Worm (Caenorhabditis elegans): ENCODE data around the gene EGAP1.1.

ce11 chrIII:5949817-5950216 is 12.8 kb upstream of the EGAP1.1 start:
- TF ChIP-seq tab-1 (GFP tag; IDR thresholded peaks at IDR 0.05): no peak
- TF ChIP-seq flt-1 (GFP tag; IDR thresholded peaks at IDR 0.05): no peak
- TF ChIP-seq ztf-23 (GFP tag; IDR thresholded peaks at IDR 0.05): no peak
- TF ChIP-seq T22C8.4 (GFP tag; IDR thresholded peaks at IDR 0.05): no peak
- no peak for TF ChIP-seq ref-1 (GFP tag; conservative IDR thresholded peaks at IDR 0.05)
- TF ChIP-seq cog-1 (tag; optimal IDR thresholded peaks at IDR 0.05): no peak
